Worm (Caenorhabditis elegans) whole organism, L3 larva: ENCODE measurements around the gene ZK813.5.

ENCODE experiments used
- ama-1 ChIP-seq: fragments of 150-350 bp; optimal IDR thresholded peaks from 2 replicates; lab custom pipeline; 2018
- ceh-28 ChIP-seq: fragments of 150-350 bp; optimal IDR thresholded peaks from 2 replicates; lab custom pipeline; 2014; ENCODE audit warnings: missing biosample characterization, missing genetic modification reagents, missing genetic modification characterization
- daf-12 ChIP-seq: fragments of 150-350 bp; optimal IDR thresholded peaks from 2 replicates; lab custom pipeline; 2014; ENCODE audit warnings: missing biosample characterization, missing genetic modification reagents, missing genetic modification characterization
- egl-5 ChIP-seq: fragments of 150-350 bp; optimal IDR thresholded peaks from 2 replicates; lab custom pipeline; 2017; ENCODE audit warnings: missing biosample characterization, missing genetic modification reagents, missing genetic modification characterization, inconsistent platforms
- hmg-11 ChIP-seq: sonication (generic microtip); optimal IDR thresholded peaks from 2 replicates; lab custom pipeline; 2016; ENCODE audit warnings: missing genetic modification characterization, missing compliant biosample characterization
- nfya-1 ChIP-seq: sonication (generic microtip); optimal IDR thresholded peaks from 2 replicates; lab custom pipeline; 2017; ENCODE audit warnings: missing genetic modification characterization, mild to moderate bottlenecking, missing compliant biosample characterization, antibody characterized with exemption, moderate library complexity; ENCODE audit not compliant: insufficient read depth
- nhr-11 ChIP-seq: fragments of 150-350 bp; optimal IDR thresholded peaks from 2 replicates; lab custom pipeline; 2014; ENCODE audit warnings: missing biosample characterization, missing genetic modification characterization
- pha-4 ChIP-seq: fragments of 150-350 bp; optimal IDR thresholded peaks from 2 replicates; lab custom pipeline; 2014; ENCODE audit warnings: missing biosample characterization, missing genetic modification reagents, missing genetic modification characterization
- tbx-2 ChIP-seq: sonication (generic microtip); optimal IDR thresholded peaks from 2 replicates; lab custom pipeline; 2016; ENCODE audit warnings: mild to moderate bottlenecking, missing genetic modification characterization, missing compliant biosample characterization

DNA sequence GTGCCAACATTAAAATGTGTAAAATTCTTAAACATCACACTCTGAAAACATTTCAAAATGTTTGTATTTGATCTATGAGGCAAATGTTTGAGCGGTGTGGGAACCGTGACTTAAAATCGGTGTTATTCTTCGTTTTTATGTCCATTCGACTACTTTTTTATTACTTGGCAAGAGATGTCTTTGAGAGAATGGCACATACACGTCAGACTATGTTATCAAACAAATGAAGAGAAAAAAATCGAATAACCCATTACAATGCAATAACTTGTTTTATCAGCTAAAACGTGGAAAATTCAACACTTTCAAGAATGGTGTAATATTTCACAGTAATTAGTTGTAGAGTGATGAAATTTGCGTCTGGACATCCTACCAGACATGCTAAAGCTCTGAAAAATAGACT, 48.8 kb upstream of the ZK813.5 start:
- TF ChIP-seq ceh-28 (tag; lab: Kevin White, UChicago) = no peak
- no peak for TF ChIP-seq pha-4 (tag; lab: Kevin White, UChicago)
- no peak for TF ChIP-seq hmg-11 (tag; lab: Kevin White, UChicago)
- no peak for TF ChIP-seq daf-12
- no peak for TF ChIP-seq nhr-11 (tag; lab: Kevin White, UChicago)
- TF ChIP-seq tbx-2 (tag; lab: Kevin White, UChicago) = no peak
- TF ChIP-seq nfya-1 (tag; lab: Kevin White, UChicago) = no peak
- no peak for TF ChIP-seq egl-5 (tag; lab: Kevin White, UChicago)
- TF ChIP-seq ama-1 (lab: Kevin White, UChicago) = no peak
